Worm (Caenorhabditis elegans) whole organism, L2 larva: ENCODE measurements around the gene clec-144.

ENCODE experiments used
- C34F6.9 ChIP-seq: fragments of 150-350 bp; optimal IDR thresholded peaks from 2 replicates; lab custom pipeline; 2014; ENCODE audit warnings: missing biosample characterization, missing genetic modification characterization
- F13H6.1 ChIP-seq: sonication (generic microtip); optimal IDR thresholded peaks from 2 replicates; lab custom pipeline; 2016; ENCODE audit warnings: missing genetic modification characterization, missing compliant biosample characterization
- R02D3.7 ChIP-seq: fragments of 150-350 bp; optimal IDR thresholded peaks from 2 replicates; lab custom pipeline; 2014; ENCODE audit warnings: missing biosample characterization, missing genetic modification characterization
- Y55F3AM.14 ChIP-seq: fragments of 200-800 bp; sonication (Bioruptor generic); optimal IDR thresholded peaks from 2 replicates; lab custom pipeline; 2018; ENCODE audit warnings: mild to moderate bottlenecking, missing genetic modification characterization, missing compliant biosample characterization
- aly-2 ChIP-seq: fragments of 150-350 bp; optimal IDR thresholded peaks from 2 replicates; lab custom pipeline; 2014; ENCODE audit warnings: missing biosample characterization, missing genetic modification characterization
- ama-1 ChIP-seq: fragments of 150-350 bp; optimal IDR thresholded peaks from 2 replicates; lab custom pipeline; 2018; ENCODE audit warnings: inconsistent platforms
- ceh-16 ChIP-seq: fragments of 150-350 bp; optimal IDR thresholded peaks from 2 replicates; lab custom pipeline; 2014; ENCODE audit warnings: missing biosample characterization, missing genetic modification characterization
- ceh-82 ChIP-seq: fragments of 150-350 bp; optimal IDR thresholded peaks from 2 replicates; lab custom pipeline; 2014; ENCODE audit warnings: missing biosample characterization, missing genetic modification characterization
- crh-2 ChIP-seq: sonication (generic microtip); optimal IDR thresholded peaks from 2 replicates; lab custom pipeline; 2017; ENCODE audit warnings: missing biosample characterization, missing genetic modification characterization
- elt-3 ChIP-seq: sonication (generic microtip); optimal IDR thresholded peaks from 2 replicates; lab custom pipeline; 2017; ENCODE audit warnings: missing biosample characterization, missing genetic modification characterization
- fos-1 ChIP-seq: fragments of 150-350 bp; optimal IDR thresholded peaks from 2 replicates; lab custom pipeline; 2014; ENCODE audit warnings: missing biosample characterization, missing genetic modification characterization
- gmeb-1 ChIP-seq: fragments of 150-350 bp; optimal IDR thresholded peaks from 2 replicates; lab custom pipeline; 2014; ENCODE audit warnings: missing biosample characterization, missing genetic modification characterization
- lin-11 ChIP-seq: fragments of 150-350 bp; sonication (generic microtip); optimal IDR thresholded peaks from 2 replicates; lab custom pipeline; 2014; ENCODE audit warnings: missing biosample characterization, missing genetic modification characterization, inconsistent platforms, mixed read lengths
- lin-13 ChIP-seq: fragments of 150-350 bp; optimal IDR thresholded peaks from 2 replicates; lab custom pipeline; 2014; ENCODE audit warnings: missing biosample characterization, missing genetic modification reagents, missing genetic modification characterization
- lin-39 ChIP-seq: fragments of 150-350 bp; optimal IDR thresholded peaks from 2 replicates; lab custom pipeline; 2014; ENCODE audit warnings: missing biosample characterization, missing genetic modification reagents, missing genetic modification characterization
- lsy-2 ChIP-seq, 2 experiments: fragments of 150-350 bp in 1 of 2; sonication (generic microtip) in 1 of 2; optimal IDR thresholded peaks; 2 replicates each; lab custom pipeline; 2014 to 2017; ENCODE audit warnings: missing biosample characterization in 2 of 2, missing genetic modification characterization in 2 of 2
- mab-5 ChIP-seq: fragments of 150-350 bp; optimal IDR thresholded peaks from 2 replicates; lab custom pipeline; 2014; ENCODE audit warnings: missing biosample characterization, missing genetic modification characterization
- nhr-11 ChIP-seq: fragments of 150-350 bp; optimal IDR thresholded peaks from 2 replicates; lab custom pipeline; 2014; ENCODE audit warnings: missing biosample characterization, missing genetic modification characterization
- nhr-129 ChIP-seq: fragments of 150-350 bp; optimal IDR thresholded peaks from 2 replicates; lab custom pipeline; 2014; ENCODE audit warnings: missing biosample characterization, missing genetic modification characterization
- nhr-25 ChIP-seq: fragments of 150-350 bp; sonication (generic microtip); optimal IDR thresholded peaks from 3 replicates; lab custom pipeline; 2014; ENCODE audit warnings: missing biosample characterization, missing genetic modification characterization
- nhr-6 ChIP-seq: fragments of 150-350 bp; optimal IDR thresholded peaks from 2 replicates; lab custom pipeline; 2014; ENCODE audit warnings: missing biosample characterization, missing genetic modification characterization
- skn-1 ChIP-seq: sonication (generic microtip); optimal IDR thresholded peaks from 2 replicates; lab custom pipeline; 2017; ENCODE audit warnings: missing biosample characterization, missing genetic modification characterization
- sma-3 ChIP-seq: sonication (generic microtip); optimal IDR thresholded peaks from 2 replicates; lab custom pipeline; 2016; ENCODE audit warnings: missing genetic modification reagents, missing genetic modification characterization, missing compliant biosample characterization
- sma-9 ChIP-seq, 2 experiments: fragments of 150-350 bp in 1 of 2; sonication (generic microtip) in 1 of 2; optimal IDR thresholded peaks; 2 replicates each; lab custom pipeline; 2014 to 2016; ENCODE audit warnings: missing genetic modification characterization in 2 of 2, mild to moderate bottlenecking in 1 of 2, missing biosample characterization in 1 of 2, missing compliant biosample characterization in 1 of 2, missing genetic modification reagents in 1 of 2, moderate library complexity in 1 of 2
- unc-39 ChIP-seq: fragments of 150-350 bp; optimal IDR thresholded peaks from 2 replicates; lab custom pipeline; 2014; ENCODE audit warnings: missing biosample characterization, missing genetic modification characterization
- unc-62 ChIP-seq: fragments of 150-350 bp; optimal IDR thresholded peaks from 2 replicates; lab custom pipeline; 2014; ENCODE audit warnings: missing biosample characterization, missing genetic modification reagents, missing genetic modification characterization
- zag-1 ChIP-seq: fragments of 150-350 bp; optimal IDR thresholded peaks from 2 replicates; lab custom pipeline; 2014; ENCODE audit warnings: missing biosample characterization, missing genetic modification characterization
- ztf-11 ChIP-seq: sonication (generic microtip); optimal IDR thresholded peaks from 2 replicates; lab custom pipeline; 2017; ENCODE audit warnings: missing biosample characterization, missing genetic modification characterization
- ztf-4 ChIP-seq: fragments of 150-350 bp; optimal IDR thresholded peaks from 2 replicates; lab custom pipeline; 2014; ENCODE audit warnings: missing biosample characterization, missing genetic modification characterization

clec-144 gene

ce11 chrII:11874674-11875198 lies 42.4 kb upstream of the clec-144 start, which contains the start of the genes npp-3 and top-2 (continued):
- TF ChIP-seq lin-13 (GFP tag; lab: Kevin White, UChicago) (peak; percentile 95), mab-5 (tag; lab: Kevin White, UChicago) (peak; percentile 85), ceh-82 (tag; lab: Kevin White, UChicago) (peak; percentile 45), zag-1 (peak; percentile 78), ceh-16 (peak; percentile 75), elt-3 (tag; lab: Kevin White, UChicago) (no peak), ztf-4 (tag; lab: Kevin White, UChicago) (no peak), Y55F3AM.14 (GFP tag; lab: Kevin White, UChicago) (peak; percentile 68)
- TF ChIP-seq, all 48 proteins: peak for 30

ce11 chrII:11868893-11869292 lies 36.5 kb upstream of the clec-144 start:
- TF ChIP-seq sma-3 (GFP tag; lab: Kevin White, UChicago), result no peak
- no peak for TF ChIP-seq unc-39 (tag; lab: Kevin White, UChicago)
- no peak for TF ChIP-seq ama-1 (lab: Kevin White, UChicago)
- no peak for TF ChIP-seq R02D3.7
- TF ChIP-seq crh-2 (tag; lab: Kevin White, UChicago), result no peak
- TF ChIP-seq F13H6.1, result no peak

ce11 chrII:11868234-11868633 lies 35.9 kb upstream of the clec-144 start, which contains the start of gene col-84:
col-84 (plus strand) TSS chrII:11868534.
- TF ChIP-seq fos-1 (tag; lab: Kevin White, UChicago) (no peak), ztf-11 (tag; lab: Kevin White, UChicago) (no peak), nhr-25 (tag; lab: Kevin White, UChicago) (no peak), lin-11 (tag; lab: Kevin White, UChicago) (no peak), C34F6.9 (tag; lab: Kevin White, UChicago) (no peak), unc-39 (tag; lab: Kevin White, UChicago) (no peak), sma-9 (GFP tag; optimal IDR thresholded peaks at IDR 0.05; lab: Kevin White, UChicago) (no peak), sma-9 (tag; optimal IDR thresholded peaks at IDR 0.05; lab: Kevin White, UChicago) (no peak)

- TF ChIP-seq ztf-11 (tag; lab: Kevin White, UChicago) (no peak), nhr-11 (tag; lab: Kevin White, UChicago) (no peak), nhr-129 (tag; lab: Kevin White, UChicago) (no peak)
Measured at ce11 chrII:11865644-11866043, 33.3 kb upstream of the clec-144 start, which contains the start of gene K12D12.4. K12D12.4 (minus strand) TSS chrII:11865744.

- TF ChIP-seq skn-1 (tag; lab: Kevin White, UChicago) (no peak), sma-9 (GFP tag; optimal IDR thresholded peaks at IDR 0.05; lab: Kevin White, UChicago) (no peak), sma-9 (tag; optimal IDR thresholded peaks at IDR 0.05; lab: Kevin White, UChicago) (no peak), lin-39 (tag; lab: Kevin White, UChicago) (no peak), ztf-4 (tag; lab: Kevin White, UChicago) (no peak), nhr-6 (tag; lab: Kevin White, UChicago) (no peak), F13H6.1 (no peak), unc-62 (no peak), lsy-2 (tag; optimal IDR thresholded peaks at IDR 0.05; lab: Kevin White, UChicago) (no peak), crh-2 (tag; lab: Kevin White, UChicago) (no peak), aly-2 (no peak)
Measured at ce11 chrII:11860623-11861079, 28.3 kb upstream of the clec-144 start, which contains the start of gene K12D12.5. K12D12.5 (plus strand) TSS chrII:11861029.

- TF ChIP-seq fos-1 (tag; lab: Kevin White, UChicago), result peak; percentile 26
- no peak for TF ChIP-seq sma-9 (GFP tag; optimal IDR thresholded peaks at IDR 0.05; lab: Kevin White, UChicago)
- no peak for TF ChIP-seq sma-9 (tag; optimal IDR thresholded peaks at IDR 0.05; lab: Kevin White, UChicago)
- TF ChIP-seq gmeb-1 (tag; lab: Kevin White, UChicago), result peak; percentile 11
- TF ChIP-seq lsy-2 (tag; optimal IDR thresholded peaks at IDR 0.05; lab: Kevin White, UChicago), result no peak
- TF ChIP-seq aly-2, result no peak
- no peak for TF ChIP-seq nhr-6 (tag; lab: Kevin White, UChicago)
Measured at ce11 chrII:11859833-11860232, 27.5 kb upstream of the clec-144 start.
